Fruit fly (Drosophila melanogaster) whole organism, embryonic: ENCODE results near the gene CG31661.

ENCODE experiments used
- CG12236 ChIP-seq: fragments of 200-800 bp; sonication (Bioruptor generic); optimal IDR thresholded peaks from 2 replicates; lab custom pipeline; 2016; ENCODE audit warnings: missing biosample characterization, missing genetic modification characterization
- CG12744 ChIP-seq: fragments of 200-800 bp; sonication (Bioruptor generic); optimal IDR thresholded peaks from 2 replicates; lab custom pipeline; 2016; ENCODE audit warnings: missing biosample characterization, missing genetic modification characterization
- CG12769 ChIP-seq: fragments of 200-800 bp; sonication (Bioruptor generic); optimal IDR thresholded peaks from 2 replicates; lab custom pipeline; 2019; ENCODE audit warnings: missing biosample characterization, mild to moderate bottlenecking, missing genetic modification characterization, moderate library complexity
- CG12942 ChIP-seq: fragments of 200-800 bp; sonication (Bioruptor generic); optimal IDR thresholded peaks from 3 replicates; lab custom pipeline; 2016; ENCODE audit warnings: missing biosample characterization, missing genetic modification characterization
- CG14860 ChIP-seq: fragments of 200-800 bp; sonication (Bioruptor generic); IDR thresholded peaks from 3 replicates; pipeline ENCODE4 v1.3.6; 2022; ENCODE audit warnings: missing biosample characterization, missing genetic modification characterization; ENCODE audit not compliant: partially characterized antibody
- CG15269 ChIP-seq: fragments of 200-800 bp; sonication (Bioruptor generic); optimal IDR thresholded peaks from 2 replicates; lab custom pipeline; 2018; ENCODE audit warnings: missing biosample characterization, mild to moderate bottlenecking, missing genetic modification characterization, moderate library complexity
- CG1602 ChIP-seq: fragments of 200-800 bp; sonication (Bioruptor generic); optimal IDR thresholded peaks from 3 replicates; lab custom pipeline; 2016; ENCODE audit warnings: missing biosample characterization, missing genetic modification characterization
- CG2129 ChIP-seq: fragments of 200-800 bp; sonication (Bioruptor generic); IDR thresholded peaks from 2 replicates; pipeline ENCODE4 v1.3.6; 2022; ENCODE audit warnings: missing biosample characterization, missing genetic modification characterization; ENCODE audit not compliant: partially characterized antibody
- CG2202 ChIP-seq: fragments of 200-800 bp; sonication (Bioruptor generic); optimal IDR thresholded peaks from 2 replicates; lab custom pipeline; 2018; ENCODE audit warnings: missing biosample characterization, mild to moderate bottlenecking, missing genetic modification characterization
- CG33557 ChIP-seq: fragments of 200-800 bp; sonication (Bioruptor generic); optimal IDR thresholded peaks from 2 replicates; lab custom pipeline; 2019; ENCODE audit warnings: missing biosample characterization, mild to moderate bottlenecking, missing genetic modification characterization, moderate library complexity
- CG42726 ChIP-seq: fragments of 200-800 bp; sonication (Bioruptor generic); IDR thresholded peaks from 2 replicates; pipeline ENCODE4 v1.3.6; 2022; ENCODE audit warnings: missing biosample characterization, missing genetic modification characterization; ENCODE audit not compliant: partially characterized antibody
- CG6254 ChIP-seq: fragments of 200-800 bp; sonication (Bioruptor generic); optimal IDR thresholded peaks from 3 replicates; lab custom pipeline; 2017; ENCODE audit warnings: mild to moderate bottlenecking, missing biosample characterization, missing genetic modification reagents, missing genetic modification characterization
- CG7556 ChIP-seq: fragments of 200-800 bp; sonication (Bioruptor generic); optimal IDR thresholded peaks from 2 replicates; lab custom pipeline; 2017; ENCODE audit warnings: missing biosample characterization, mild to moderate bottlenecking, missing genetic modification characterization
- CG7839 ChIP-seq: fragments of 200-800 bp; sonication (Bioruptor generic); optimal IDR thresholded peaks from 3 replicates; lab custom pipeline; 2018; ENCODE audit warnings: missing biosample characterization, mild to moderate bottlenecking, missing genetic modification characterization, moderate library complexity
- CTCF ChIP-seq: fragments of 200-800 bp; sonication (Bioruptor generic); optimal IDR thresholded peaks from 2 replicates; lab custom pipeline; 2017; ENCODE audit warnings: missing biosample characterization, mild to moderate bottlenecking, missing genetic modification characterization, moderate library complexity
- Chrac-16 ChIP-seq: fragments of 200-800 bp; sonication (Bioruptor generic); optimal IDR thresholded peaks from 3 replicates; lab custom pipeline; 2016; ENCODE audit warnings: missing biosample characterization, missing genetic modification characterization
- CrebB ChIP-seq: fragments of 200-800 bp; sonication (Bioruptor generic); optimal IDR thresholded peaks from 3 replicates; lab custom pipeline; 2018; ENCODE audit warnings: missing biosample characterization, mild to moderate bottlenecking, missing genetic modification characterization
- Deaf1 ChIP-seq: fragments of 200-800 bp; optimal IDR thresholded peaks from 3 replicates; lab custom pipeline; 2019; ENCODE audit warnings: missing biosample characterization, mild to moderate bottlenecking, missing genetic modification characterization, moderate library complexity
- Dll ChIP-seq: fragments of 200-800 bp; sonication (Bioruptor generic); IDR thresholded peaks from 4 replicates; pipeline ENCODE4 v1.3.6; 2022; ENCODE audit warnings: missing biosample characterization, missing genetic modification characterization; ENCODE audit not compliant: partially characterized antibody
- H2.0 ChIP-seq: fragments of 200-800 bp; sonication (Bioruptor generic); IDR thresholded peaks from 2 replicates; pipeline ENCODE4 v1.3.6; 2022; ENCODE audit warnings: missing biosample characterization, missing genetic modification characterization
- Hmr ChIP-seq: fragments of 200-800 bp; sonication (Bioruptor generic); optimal IDR thresholded peaks from 3 replicates; lab custom pipeline; 2017; ENCODE audit warnings: mild to moderate bottlenecking, missing biosample characterization, missing genetic modification reagents, missing genetic modification characterization
- Lhr ChIP-seq: fragments of 200-800 bp; sonication (Bioruptor generic); optimal IDR thresholded peaks from 3 replicates; lab custom pipeline; 2017; ENCODE audit warnings: mild to moderate bottlenecking, missing biosample characterization, missing genetic modification reagents, missing genetic modification characterization
- NC2α ChIP-seq: fragments of 200-800 bp; sonication (Bioruptor generic); optimal IDR thresholded peaks from 2 replicates; lab custom pipeline; 2016; ENCODE audit warnings: missing biosample characterization, missing genetic modification characterization
- Oaz ChIP-seq: fragments of 200-800 bp; sonication (Bioruptor generic); IDR thresholded peaks from 2 replicates; pipeline ENCODE4 v1.3.6; 2022; ENCODE audit warnings: missing biosample characterization, missing genetic modification characterization
- Sry-β ChIP-seq: fragments of 200-800 bp; sonication (Bioruptor generic); optimal IDR thresholded peaks from 2 replicates; lab custom pipeline; 2018; ENCODE audit warnings: missing biosample characterization, mild to moderate bottlenecking, missing genetic modification characterization, moderate library complexity
- Sry-δ ChIP-seq: fragments of 200-800 bp; sonication (Bioruptor generic); optimal IDR thresholded peaks from 2 replicates; lab custom pipeline; 2016; ENCODE audit warnings: missing biosample characterization, missing genetic modification characterization
- chn ChIP-seq: fragments of 200-800 bp; sonication (Bioruptor generic); optimal IDR thresholded peaks from 2 replicates; lab custom pipeline; 2016; ENCODE audit warnings: missing biosample characterization, missing genetic modification characterization
- ci ChIP-seq: fragments of 200-800 bp; sonication (Bioruptor generic); IDR thresholded peaks from 3 replicates; pipeline ENCODE4 v1.3.6; 2022; ENCODE audit warnings: missing biosample characterization, missing genetic modification characterization
- crol ChIP-seq: fragments of 200-800 bp; sonication (Bioruptor generic); IDR thresholded peaks from 2 replicates; pipeline ENCODE4 v1.3.6; 2022; ENCODE audit warnings: missing biosample characterization, missing genetic modification characterization
- dm ChIP-seq: fragments of 200-800 bp; sonication (Bioruptor generic); optimal IDR thresholded peaks from 3 replicates; lab custom pipeline; 2016; ENCODE audit warnings: missing biosample characterization, missing genetic modification characterization
- dmrt99B ChIP-seq: fragments of 200-800 bp; sonication (Bioruptor generic); optimal IDR thresholded peaks from 2 replicates; lab custom pipeline; 2018; ENCODE audit warnings: missing biosample characterization, mild to moderate bottlenecking, missing genetic modification characterization, moderate library complexity
- gcm ChIP-seq: fragments of 200-800 bp; sonication (Bioruptor generic); optimal IDR thresholded peaks from 2 replicates; lab custom pipeline; 2019; ENCODE audit warnings: missing biosample characterization, mild to moderate bottlenecking, missing genetic modification characterization, moderate library complexity
- gsb ChIP-seq: fragments of 200-800 bp; sonication (Bioruptor generic); IDR thresholded peaks from 2 replicates; pipeline ENCODE4 v1.3.6; 2022; ENCODE audit warnings: missing biosample characterization, missing genetic modification characterization
- knrl ChIP-seq: fragments of 200-800 bp; sonication (Bioruptor generic); IDR thresholded peaks from 3 replicates; pipeline ENCODE4 v1.3.6; 2022; ENCODE audit warnings: missing biosample characterization, missing genetic modification characterization; ENCODE audit not compliant: partially characterized antibody
- nerfin-2 ChIP-seq: fragments of 200-800 bp; sonication (Bioruptor generic); IDR thresholded peaks from 2 replicates; pipeline ENCODE4 v1.3.6; 2022; ENCODE audit warnings: missing biosample characterization, missing genetic modification characterization; ENCODE audit not compliant: partially characterized antibody
- nom ChIP-seq: fragments of 200-800 bp; sonication (Bioruptor generic); optimal IDR thresholded peaks from 2 replicates; lab custom pipeline; 2017; ENCODE audit warnings: missing biosample characterization, missing genetic modification characterization, mild to moderate bottlenecking, moderate library complexity, missing genetic modification reagents
- pan ChIP-seq, 4 experiments: fragments of >200 bp in 3 of 4; fragments of 200-800 bp in 1 of 4; sonication (Bioruptor generic) in 1 of 4; optimal IDR thresholded peaks in 3 of 4; IDR thresholded peaks in 1 of 4; 2 replicates each; pipeline versions ENCODE4 v1.3.6 to Lab custom; 2017 to 2022; ENCODE audit warnings: missing biosample characterization in 2 of 4, missing genetic modification characterization in 2 of 4, mixed read lengths in 1 of 4
- peb ChIP-seq: fragments of 200-800 bp; sonication (Bioruptor generic); IDR thresholded peaks from 2 replicates; pipeline ENCODE4 v1.3.6; 2022; ENCODE audit warnings: missing biosample characterization, missing genetic modification characterization
- prd ChIP-seq, 3 experiments: fragments of >200 bp in 2 of 3; fragments of 200-800 bp in 1 of 3; sonication (Bioruptor generic) in 1 of 3; optimal IDR thresholded peaks in 2 of 3; IDR thresholded peaks in 1 of 3; 2 replicates in 2 of 3; 3 replicates in 1 of 3; pipeline versions ENCODE4 v1.3.6 to Lab custom; 2017 to 2022; ENCODE audit warnings: missing biosample characterization in 1 of 3, missing genetic modification characterization in 1 of 3
- rib ChIP-seq: fragments of 200-800 bp; sonication (Bioruptor generic); IDR thresholded peaks from 2 replicates; pipeline ENCODE4 v1.3.6; 2022; ENCODE audit warnings: missing biosample characterization, missing genetic modification characterization
- sc ChIP-seq, 3 experiments: fragments of >200 bp in 2 of 3; fragments of 200-800 bp in 1 of 3; sonication (Bioruptor generic) in 1 of 3; optimal IDR thresholded peaks; 2 replicates in 2 of 3; 3 replicates in 1 of 3; lab custom pipeline; 2017; ENCODE audit warnings: mild to moderate bottlenecking in 1 of 3, missing biosample characterization in 1 of 3, missing genetic modification characterization in 1 of 3, missing genetic modification reagents in 1 of 3
- sisA ChIP-seq: fragments of 200-800 bp; sonication (Bioruptor generic); IDR thresholded peaks from 2 replicates; pipeline ENCODE4 v1.3.6; 2022; ENCODE audit warnings: missing biosample characterization, missing genetic modification characterization
- sna ChIP-seq: fragments of 200-800 bp; sonication (Bioruptor generic); IDR thresholded peaks from 2 replicates; pipeline ENCODE4 v1.3.6; 2022; ENCODE audit warnings: missing biosample characterization, missing genetic modification characterization; ENCODE audit not compliant: partially characterized antibody
- so ChIP-seq: fragments of 200-800 bp; sonication (Bioruptor generic); IDR thresholded peaks from 3 replicates; pipeline ENCODE4 v1.3.6; 2022; ENCODE audit warnings: missing biosample characterization, missing genetic modification characterization
- ssp ChIP-seq: fragments of 200-800 bp; sonication (Bioruptor generic); IDR thresholded peaks from 2 replicates; pipeline ENCODE4 v1.3.6; 2022; ENCODE audit warnings: missing biosample characterization, missing genetic modification characterization
- tx ChIP-seq: fragments of 200-800 bp; sonication (Bioruptor generic); optimal IDR thresholded peaks from 2 replicates; lab custom pipeline; 2016; ENCODE audit warnings: missing biosample characterization, missing genetic modification characterization
- vfl ChIP-seq: fragments of 200-800 bp; sonication (Bioruptor generic); optimal IDR thresholded peaks from 2 replicates; lab custom pipeline; 2016; ENCODE audit warnings: missing biosample characterization, missing genetic modification characterization
- zf30C ChIP-seq: fragments of 200-800 bp; sonication (Bioruptor generic); optimal IDR thresholded peaks from 3 replicates; lab custom pipeline; 2018; ENCODE audit warnings: missing biosample characterization, mild to moderate bottlenecking, missing genetic modification characterization

CG31661 gene

dm6 chr2L:1462136-1462535 lies 34.9 kb upstream of the CG31661 start (continued):
- TF ChIP-seq dmrt99B (tag; lab: Kevin White, UChicago) (no peak), rib (no peak), tx (GFP tag; lab: Kevin White, UChicago) (no peak), so (GFP tag; lab: Robert Waterston, UW) (peak; percentile 54; the same call in 1 of the 3 replicates), Lhr (GFP tag; lab: Kevin White, UChicago) (peak; percentile 20), dm (GFP tag; lab: Kevin White, UChicago) (peak; percentile 7), CG14860 (GFP tag; lab: Robert Waterston, UW) (peak; percentile 70), CG2202 (tag; lab: Kevin White, UChicago) (peak; percentile 82), CrebB (tag; lab: Kevin White, UChicago) (peak; percentile 14), CG15269 (tag; lab: Kevin White, UChicago) (peak; percentile 3), Hmr (GFP tag; lab: Kevin White, UChicago) (peak; percentile 27), chn (peak; percentile 64), gsb (GFP tag; lab: Robert Waterston, UW) (no peak), zf30C (GFP tag; lab: Kevin White, UChicago) (no peak), H2.0 (GFP tag; lab: Robert Waterston, UW) (peak; percentile 31; the same call in 1 of the 2 replicates), CG12769 (peak; percentile 34), CG7839 (peak; percentile 19), Sry-δ (GFP tag; lab: Kevin White, UChicago) (peak; percentile 61), nerfin-2 (GFP tag; lab: Robert Waterston, UW) (peak; percentile 47), Dll (peak; percentile 92), CG33557 (GFP tag; lab: Kevin White, UChicago) (peak; percentile 85), vfl (GFP tag; lab: Kevin White, UChicago) (peak; percentile 16), gcm (GFP tag; lab: Kevin White, UChicago) (peak; percentile 82), ssp (GFP tag; lab: Robert Waterston, UW) (peak; percentile 51), Oaz (GFP tag; lab: Robert Waterston, UW) (no peak), sc (optimal IDR thresholded peaks at IDR 0.05; lab: Kevin White, UChicago) (no peak), sc (GFP tag; optimal IDR thresholded peaks at IDR 0.05; lab: Kevin White, UChicago) (peak; percentile 34), CG7556 (GFP tag; lab: Kevin White, UChicago) (peak; percentile 53), nom (GFP tag; lab: Kevin White, UChicago) (no peak), pan (optimal IDR thresholded peaks at IDR 0.05; lab: Kevin White, UChicago) (no peak), pan (GFP tag; optimal IDR thresholded peaks at IDR 0.05 in 1 of 2, IDR thresholded peaks at IDR 0.05 in 1 of 2) (peak in 1 of 2 experiments; percentile 57), peb (GFP tag; lab: Robert Waterston, UW) (peak; percentile 59), ci (GFP tag; lab: Robert Waterston, UW) (peak; percentile 54; the same call in 1 of the 3 replicates), knrl (peak; percentile 70; the same call in 2 of the 3 replicates), CG2129 (GFP tag; lab: Robert Waterston, UW) (peak; percentile 96), CG42726 (GFP tag; lab: Robert Waterston, UW) (no peak), Sry-β (GFP tag; lab: Kevin White, UChicago) (peak; percentile 77), CG12744 (GFP tag; lab: Kevin White, UChicago) (no peak), CG6254 (GFP tag; lab: Kevin White, UChicago) (peak; percentile 20), prd (optimal IDR thresholded peaks at IDR 0.05; lab: Kevin White, UChicago) (no peak), prd (GFP tag; IDR thresholded peaks at IDR 0.05; lab: Robert Waterston, UW) (peak; percentile 84), NC2α (GFP tag; lab: Kevin White, UChicago) (peak; percentile 7), crol (GFP tag; lab: Robert Waterston, UW) (0 out of 2 replicates have a peak, but pooled peaks have one; percentile 17), Chrac-16 (GFP tag; lab: Kevin White, UChicago) (peak; percentile 70), sisA (GFP tag; lab: Robert Waterston, UW) (peak; percentile 27; the same call in 1 of the 2 replicates), CTCF (no peak), CG12942 (GFP tag; lab: Kevin White, UChicago) (peak; percentile 34), CG1602 (GFP tag; lab: Kevin White, UChicago) (peak; percentile 68), sna (GFP tag; lab: Robert Waterston, UW) (peak; percentile 58; the same call in 1 of the 2 replicates), Deaf1 (tag; lab: Kevin White, UChicago) (peak; percentile 7), CG12236 (GFP tag; lab: Kevin White, UChicago) (peak; percentile 54)
